Worm (Caenorhabditis elegans) whole organism, dauer: ENCODE results near the gene C03B8.3.

Experiments used
- unc-62 ChIP-seq: sonication (generic microtip); optimal IDR thresholded peaks from 2 replicates; lab custom pipeline; 2017; ENCODE audit warnings: missing biosample characterization, missing genetic modification reagents, missing genetic modification characterization

C03B8.3 gene

DNA sequence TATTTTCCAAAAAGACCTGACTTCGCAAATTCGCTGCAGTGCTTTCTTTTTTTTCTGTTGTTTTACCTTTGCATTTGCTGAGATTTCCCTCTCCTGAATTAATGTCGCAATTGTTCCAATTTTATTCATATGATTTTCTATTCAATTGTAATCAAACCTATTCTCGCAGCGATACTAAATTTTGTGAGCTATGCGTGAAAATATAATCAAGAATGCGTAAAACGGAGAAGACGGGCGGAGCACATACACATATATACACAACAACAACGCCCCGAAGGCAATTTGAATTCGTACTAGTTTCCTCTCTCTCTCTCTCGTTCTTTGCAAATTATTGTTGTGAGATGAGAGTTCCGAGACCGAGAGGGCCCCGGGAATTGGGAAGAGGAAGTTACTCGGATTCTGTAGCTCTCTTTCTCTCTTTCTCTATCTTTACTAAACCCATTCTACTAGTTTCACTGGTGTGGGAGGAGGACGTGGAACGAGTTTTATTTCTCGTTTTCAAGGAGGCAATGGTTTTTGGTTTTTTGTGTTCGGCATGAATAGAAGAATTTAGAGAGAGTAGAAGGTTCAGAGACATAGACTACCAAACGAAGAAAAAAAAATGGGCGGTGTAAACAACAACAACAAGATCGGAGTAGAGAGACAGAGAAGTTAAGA lies 11.4 kb downstream of the C03B8.3 start:
- no peak for TF ChIP-seq unc-62 (GFP tag; lab: Kevin White, UChicago)

DNA sequence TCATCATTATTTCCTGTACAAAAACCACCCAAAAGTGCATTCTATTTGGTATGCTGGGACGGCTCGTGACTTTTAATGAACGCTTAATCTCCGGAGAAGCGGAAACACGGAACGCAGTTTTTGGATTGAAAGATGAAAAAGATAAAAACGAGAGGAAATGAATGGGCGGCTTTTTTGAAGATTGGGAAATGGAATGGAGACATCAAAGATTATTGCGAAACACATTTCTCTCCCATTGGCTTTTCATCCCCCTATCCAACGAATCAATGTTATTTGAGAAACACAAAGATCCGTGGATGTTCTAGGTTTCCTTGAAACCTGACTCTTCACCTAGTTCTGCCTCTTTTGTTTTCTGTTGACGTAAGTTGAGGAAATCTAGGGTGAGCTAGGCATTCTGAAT lies 12.3 kb downstream of the C03B8.3 start:
- TF ChIP-seq unc-62 (GFP tag; lab: Kevin White, UChicago) = no peak

DNA sequence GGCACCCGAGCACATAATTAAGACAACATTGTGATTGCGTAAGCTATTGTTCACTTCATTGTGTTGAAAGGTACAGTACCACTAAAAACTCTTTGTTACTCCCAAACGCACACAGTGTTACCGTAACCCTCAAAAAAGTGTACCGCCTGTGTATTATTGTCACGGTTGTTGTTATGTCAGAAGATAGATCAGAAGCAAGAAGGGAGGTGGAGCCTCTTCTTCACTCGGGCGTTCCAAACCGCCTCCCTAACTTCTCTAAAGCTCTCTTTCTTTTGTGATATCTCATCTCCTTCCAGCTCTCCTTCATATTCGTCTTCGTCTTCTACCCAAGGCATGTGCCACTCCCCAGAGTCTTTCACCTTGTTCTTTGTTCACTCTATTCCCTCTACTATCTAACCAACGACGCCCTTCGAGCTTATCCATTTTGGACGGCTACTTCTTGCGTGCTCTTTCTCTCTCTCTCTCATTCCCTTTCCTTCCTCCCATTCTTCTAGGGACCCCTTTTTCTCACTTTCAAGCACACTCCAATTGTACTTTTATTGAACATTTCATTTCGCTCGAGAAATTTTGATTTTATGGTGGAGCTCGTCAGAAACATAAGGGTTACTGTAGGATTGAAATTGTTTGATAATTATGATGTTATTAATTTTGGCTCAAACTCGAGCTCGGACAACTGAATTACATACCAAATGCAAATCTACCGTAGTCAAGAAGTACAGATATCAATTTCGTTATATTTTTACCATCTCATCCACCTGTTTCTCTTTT lies 13.6 kb downstream of the C03B8.3 start:
- no peak for TF ChIP-seq unc-62 (GFP tag; lab: Kevin White, UChicago)

DNA sequence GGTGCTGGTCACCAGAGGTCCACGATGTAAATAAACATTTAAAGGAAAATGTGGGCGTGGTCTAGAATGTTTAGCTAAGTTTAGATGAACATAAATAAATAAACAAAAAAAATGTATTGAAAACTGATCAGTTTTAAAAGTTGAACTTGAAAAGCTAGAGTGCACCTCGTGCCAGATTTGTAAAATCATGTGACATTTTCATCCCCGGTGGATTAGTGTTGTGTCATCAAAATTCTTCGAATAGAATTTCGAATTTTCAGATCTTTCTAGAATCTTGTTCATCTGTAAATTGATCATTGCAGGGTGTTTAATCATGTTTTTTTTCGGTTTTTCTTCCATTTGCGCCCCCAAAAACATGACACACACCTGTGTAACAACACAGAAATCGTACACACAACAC lies 14.4 kb downstream of the C03B8.3 start:
- no peak for TF ChIP-seq unc-62 (GFP tag; lab: Kevin White, UChicago)

DNA sequence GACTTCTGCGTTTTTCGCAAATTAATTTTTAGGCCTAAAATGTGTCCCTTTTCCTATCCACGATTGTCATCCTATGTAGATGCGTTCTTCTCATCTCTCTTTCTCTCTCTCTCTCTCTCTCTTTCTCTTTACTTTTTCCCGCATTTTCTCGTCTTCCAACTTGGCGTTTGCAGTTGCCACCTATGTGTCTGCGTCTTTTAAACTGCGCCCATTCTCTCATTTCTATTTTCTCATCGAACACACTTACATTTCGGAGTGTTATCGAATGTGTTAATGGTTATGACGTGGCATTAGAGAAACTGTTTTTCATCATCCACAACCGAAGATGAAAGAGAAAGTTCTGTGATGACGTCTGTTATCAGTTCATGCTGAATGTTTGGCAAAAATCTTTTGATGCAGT lies 16.4 kb downstream of the C03B8.3 start:
- no peak for TF ChIP-seq unc-62 (GFP tag; lab: Kevin White, UChicago)

DNA sequence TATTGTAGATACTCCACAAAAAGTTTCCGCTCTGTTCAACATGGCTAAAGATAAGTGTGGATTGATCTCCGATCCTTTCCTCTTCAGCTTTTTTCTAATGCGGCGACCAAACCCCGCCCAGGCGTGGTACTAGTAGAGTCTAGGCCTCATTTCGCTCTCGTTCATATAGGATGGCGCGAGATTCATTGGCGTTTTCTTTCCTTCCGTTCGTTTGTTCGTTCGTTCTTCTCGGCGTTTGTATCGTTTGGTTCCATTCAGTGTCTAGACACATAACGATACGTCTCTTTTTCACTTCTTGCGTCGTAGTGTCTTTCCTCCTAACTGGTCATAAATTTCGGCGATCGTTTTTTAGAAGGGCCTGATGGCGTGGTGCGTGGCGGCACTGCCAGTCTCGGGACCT lies 17.0 kb downstream of the C03B8.3 start:
- no peak for TF ChIP-seq unc-62 (GFP tag; lab: Kevin White, UChicago)

DNA sequence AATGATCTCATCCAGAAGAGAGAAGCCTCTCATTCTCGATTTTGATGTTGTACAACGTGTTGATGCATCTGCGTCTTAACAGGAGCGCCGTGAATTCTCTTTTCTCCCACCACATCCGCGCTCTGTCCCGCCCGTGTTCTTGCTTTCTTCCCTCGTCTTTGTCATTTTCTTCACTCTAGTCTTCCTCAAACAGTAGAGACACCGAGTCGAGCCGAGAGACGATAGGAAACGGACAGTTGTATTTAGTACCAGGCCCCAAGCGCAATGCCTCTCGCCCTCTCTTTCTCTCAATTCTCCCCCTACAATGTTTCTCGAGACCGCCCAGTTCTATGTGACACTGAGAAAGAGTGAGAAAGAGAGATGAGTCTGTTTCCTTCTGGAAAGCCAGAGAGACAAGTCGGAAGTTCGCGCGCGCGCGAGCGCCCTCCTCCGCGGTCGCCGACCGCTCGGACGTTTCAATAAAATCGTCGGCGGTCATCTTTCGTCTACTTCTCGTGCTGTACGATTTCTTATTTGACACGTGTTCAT lies 17.5 kb downstream of the C03B8.3 start, which contains the start of gene ZK112.4:
Gene ZK112.4 (minus strand): TSS at position 478 of the 528 bp plus-strand sequence.
- no peak for TF ChIP-seq unc-62 (GFP tag; lab: Kevin White, UChicago)

DNA sequence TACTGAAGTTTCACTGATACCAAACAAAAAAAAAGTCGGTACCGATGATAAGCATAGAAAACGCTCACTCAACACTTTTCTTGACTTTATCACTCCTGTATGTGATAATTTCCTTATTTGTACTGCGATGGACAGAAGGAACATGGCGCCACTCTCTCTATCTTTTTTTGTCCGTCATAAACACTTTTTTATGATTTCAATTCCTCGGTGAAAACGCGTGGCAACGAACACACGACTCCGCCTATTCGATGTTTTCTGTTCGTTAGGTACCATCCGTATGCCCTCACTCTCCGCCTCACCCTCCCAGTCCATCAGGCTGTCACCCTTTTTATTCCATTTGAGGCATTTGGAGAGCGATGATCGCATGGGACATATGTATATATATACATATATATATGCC lies 18.2 kb downstream of the C03B8.3 start:
- TF ChIP-seq unc-62 (GFP tag; lab: Kevin White, UChicago) = no peak

DNA sequence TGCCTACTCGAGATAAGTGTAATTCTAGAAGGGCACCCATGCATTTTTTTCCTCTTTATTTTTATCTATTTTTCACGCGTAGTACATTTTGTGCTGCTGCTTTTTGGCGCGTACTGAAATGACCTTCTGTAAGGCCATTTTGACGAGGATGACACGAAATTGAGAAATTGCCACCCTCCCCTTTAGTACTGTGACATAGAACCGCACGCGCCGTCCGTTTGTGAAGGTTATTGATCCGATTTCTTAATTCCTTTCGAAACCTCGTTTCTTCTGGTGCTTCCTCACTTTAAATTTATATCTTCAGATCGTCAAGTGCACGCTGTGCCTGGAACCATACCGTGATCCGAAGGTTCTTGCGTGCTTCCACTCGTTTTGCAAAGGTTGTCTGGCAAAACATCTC lies 19.0 kb downstream of the C03B8.3 start:
- TF ChIP-seq unc-62 (GFP tag; lab: Kevin White, UChicago) = no peak

DNA sequence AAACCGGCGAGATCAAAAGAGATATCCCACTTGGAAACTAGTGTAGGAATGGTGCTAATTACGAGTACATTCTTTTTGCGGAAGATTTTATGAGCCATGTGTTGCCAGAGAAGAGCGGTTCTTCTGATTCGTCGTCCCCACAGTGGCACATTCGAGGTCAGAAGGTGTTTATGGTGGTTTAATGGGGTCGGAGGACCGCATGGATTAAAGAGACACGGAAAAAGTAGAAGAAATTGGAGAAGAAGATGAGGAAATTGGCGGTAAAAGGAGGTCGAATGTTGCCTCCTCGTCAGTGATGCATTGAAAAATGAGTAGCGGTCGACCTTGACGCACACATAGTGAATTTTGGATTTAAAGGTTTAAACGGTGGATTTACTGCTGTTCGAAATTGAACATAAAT lies 21.5 kb downstream of the C03B8.3 start:
- TF ChIP-seq unc-62 (GFP tag; lab: Kevin White, UChicago) = no peak

DNA sequence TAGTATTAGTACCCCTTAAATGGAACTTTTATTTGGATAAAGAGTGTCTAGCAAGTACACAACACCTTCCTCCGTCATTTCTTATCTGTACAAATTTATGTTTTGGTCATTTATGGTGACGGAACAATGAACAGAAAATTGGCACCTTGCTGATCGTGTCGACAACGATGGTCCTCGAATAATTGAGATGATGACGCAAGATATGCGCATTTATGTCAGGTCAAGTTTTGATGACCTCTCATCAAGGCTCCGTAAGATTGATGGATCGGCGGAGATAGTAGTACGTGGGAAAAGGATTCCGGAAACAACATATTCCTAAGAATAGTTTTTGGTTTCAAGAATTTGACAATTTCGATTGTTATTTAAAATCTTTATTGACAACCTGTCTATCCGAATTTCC lies 22.0 kb downstream of the C03B8.3 start:
- no peak for TF ChIP-seq unc-62 (GFP tag; lab: Kevin White, UChicago)

DNA sequence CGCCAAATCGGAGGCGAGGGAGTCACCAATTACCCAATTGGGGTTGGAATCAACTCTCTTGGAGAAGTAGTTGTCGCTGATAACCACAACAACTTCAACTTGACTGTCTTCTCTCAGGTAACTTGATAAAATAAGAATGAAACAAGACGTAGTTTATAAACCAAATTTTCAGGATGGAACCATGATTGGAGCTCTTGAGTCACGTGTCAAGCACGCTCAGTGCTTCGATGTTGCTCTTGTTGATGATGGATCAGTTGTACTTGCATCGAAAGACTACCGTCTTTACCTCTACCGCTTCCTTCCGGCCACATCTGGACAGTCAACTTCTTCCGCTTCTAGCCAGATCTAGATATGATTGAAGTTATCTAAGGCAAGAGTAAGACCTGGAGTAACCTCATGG lies 23.9 kb downstream of the C03B8.3 start:
- TF ChIP-seq unc-62 (GFP tag; lab: Kevin White, UChicago) = no peak

DNA sequence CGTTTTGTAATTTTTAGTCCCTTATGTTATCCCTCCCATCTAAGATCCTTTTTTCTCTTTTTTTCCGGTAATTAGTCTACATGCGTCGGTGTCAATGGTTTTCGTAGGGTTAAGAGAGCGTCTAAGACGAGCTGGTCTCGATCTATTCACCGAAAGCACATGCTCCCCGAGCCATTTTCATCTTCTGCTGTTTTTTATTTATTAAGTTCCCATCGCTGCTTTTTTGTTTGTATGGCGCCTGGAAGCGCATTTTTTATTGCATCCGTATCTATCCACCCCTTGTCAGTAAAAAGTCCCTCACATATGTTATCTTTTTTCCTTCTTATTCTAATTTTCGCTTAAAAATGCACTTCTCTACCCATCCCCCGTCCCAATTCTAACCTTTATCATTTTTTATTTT lies 24.7 kb downstream of the C03B8.3 start:
- no peak for TF ChIP-seq unc-62 (GFP tag; lab: Kevin White, UChicago)

DNA sequence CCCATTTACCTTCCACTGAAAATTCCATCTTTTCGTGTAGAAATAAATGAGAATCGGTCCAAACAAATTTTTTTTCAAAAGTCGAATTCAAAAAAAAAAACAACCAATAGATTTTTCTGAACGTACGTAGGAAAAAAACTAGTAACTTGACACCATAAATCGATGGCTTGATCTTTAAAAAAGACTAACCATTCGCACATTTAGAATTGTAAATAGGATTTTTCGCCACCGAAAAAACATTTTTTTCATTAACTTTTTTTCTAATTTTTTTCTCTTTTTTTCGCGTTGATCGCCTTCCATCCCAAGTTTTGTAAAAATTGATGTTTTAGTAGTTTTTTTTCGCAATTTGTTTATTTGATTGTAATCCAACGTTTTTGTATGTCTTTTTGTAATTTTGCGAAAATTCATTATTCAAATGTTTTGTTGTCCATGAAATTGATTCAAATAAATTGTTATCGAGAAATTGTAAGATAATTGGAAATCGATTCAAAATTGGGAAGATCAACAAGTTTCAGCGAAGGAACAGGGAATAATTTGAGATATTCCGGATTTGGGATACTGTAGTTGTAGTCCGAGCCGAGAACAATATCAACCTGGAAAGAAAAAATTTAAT lies 25.6 kb downstream of the C03B8.3 start:
- no peak for TF ChIP-seq unc-62 (GFP tag; lab: Kevin White, UChicago)

DNA sequence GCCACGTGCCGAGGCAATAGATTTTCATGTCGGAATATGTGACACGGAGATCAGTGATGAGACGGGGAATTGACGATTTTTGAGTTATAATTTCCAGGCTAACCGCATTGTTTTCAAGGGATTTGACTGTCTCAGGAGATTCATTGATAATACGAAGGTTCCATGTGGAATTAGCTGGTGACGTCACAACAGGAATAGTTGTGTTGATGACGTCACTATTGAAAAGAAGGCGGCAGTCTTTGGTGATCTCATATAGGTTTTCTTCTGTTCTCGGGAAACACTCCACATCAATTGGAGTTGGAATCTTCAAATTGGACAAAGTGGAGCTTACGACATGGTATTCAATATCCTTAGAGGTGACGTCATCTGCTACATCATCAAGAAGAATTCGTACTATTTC lies 31.1 kb downstream of the C03B8.3 start:
- TF ChIP-seq unc-62 (GFP tag; lab: Kevin White, UChicago) = no peak

DNA sequence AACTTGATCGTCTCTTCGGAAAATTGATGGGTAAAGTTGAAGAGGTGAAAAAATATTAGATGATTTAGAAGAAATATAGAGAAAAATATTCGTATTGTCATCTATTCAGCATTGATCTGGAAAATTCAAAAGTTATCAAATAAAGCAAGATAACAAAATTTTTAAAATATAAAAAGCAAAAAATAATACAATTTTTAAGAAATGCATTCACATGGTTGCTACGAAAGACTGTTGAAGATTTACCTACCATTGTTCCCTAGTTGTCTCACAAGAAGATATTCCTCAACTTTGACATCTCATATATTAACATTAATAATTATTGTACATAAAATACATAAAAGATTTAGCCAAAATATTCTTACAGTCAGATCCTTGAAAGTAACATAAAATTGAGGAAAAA lies 42.2 kb downstream of the C03B8.3 start, which contains the start of gene cdh-3:
Gene cdh-3 (minus strand): TSS at position 101 of the 400 bp plus-strand sequence.
- TF ChIP-seq unc-62 (GFP tag; lab: Kevin White, UChicago) = no peak
